Worm (Caenorhabditis elegans) whole organism, L4 larva: ENCODE measurements around the gene F39F10.2.
A peak's percentile ranks its signal among the peaks of the same experiment; 100 is the strongest.

Experiments used
- F44E2.7 ChIP-seq: fragments of 200-800 bp; sonication (Bioruptor generic); IDR thresholded peaks from 2 replicates; pipeline ENCODE4 v2.1.2; 2022; ENCODE audit warnings: missing genetic modification characterization, missing compliant biosample characterization
- T26A8.4 ChIP-seq: fragments of 200-800 bp; sonication (Bioruptor generic); IDR thresholded peaks from 2 replicates; pipeline ENCODE4 v1.3.6; 2022; ENCODE audit warnings: missing genetic modification characterization, missing compliant biosample characterization
- Y48G9A.11 ChIP-seq: fragments of 200-800 bp; sonication (Bioruptor generic); IDR thresholded peaks from 2 replicates; pipeline ENCODE4 v1.3.6; 2022; ENCODE audit warnings: missing genetic modification reagents, missing genetic modification characterization, missing compliant biosample characterization
- ZK546.5 ChIP-seq, 2 experiments: sonication (generic microtip); optimal IDR thresholded peaks; 2 replicates each; lab custom pipeline; 2017; ENCODE audit warnings: missing biosample characterization in 2 of 2, missing genetic modification characterization in 2 of 2
- aha-1 ChIP-seq: fragments of 150-350 bp; peaks from one replicate; lab custom pipeline; 2014; ENCODE audit warnings: missing biosample characterization, missing genetic modification characterization
- aly-2 ChIP-seq: sonication (generic microtip); optimal IDR thresholded peaks from 2 replicates; lab custom pipeline; 2018; ENCODE audit warnings: missing biosample characterization, missing genetic modification characterization
- ama-1 ChIP-seq: fragments of 150-350 bp; optimal IDR thresholded peaks from 2 replicates; lab custom pipeline; 2014; ENCODE audit warnings: inconsistent platforms, mixed read lengths
- arid-1 ChIP-seq: fragments of 200-800 bp; sonication (Bioruptor generic); conservative IDR thresholded peaks from 2 replicates; pipeline ENCODE4 v1.3.6; 2022; ENCODE audit warnings: missing genetic modification reagents, missing genetic modification characterization, missing compliant biosample characterization
- attf-4 ChIP-seq: sonication (generic microtip); optimal IDR thresholded peaks from 3 replicates; lab custom pipeline; 2017; ENCODE audit warnings: missing biosample characterization, missing genetic modification characterization
- ceh-32 ChIP-seq: sonication (generic microtip); optimal IDR thresholded peaks from 2 replicates; lab custom pipeline; 2016; ENCODE audit warnings: mild to moderate bottlenecking, missing genetic modification characterization, missing compliant biosample characterization; ENCODE audit not compliant: poor library complexity
- ceh-44 ChIP-seq: fragments of 200-800 bp; sonication (Bioruptor generic); IDR thresholded peaks from 2 replicates; pipeline ENCODE4 v1.3.6; 2022; ENCODE audit warnings: missing genetic modification reagents, missing genetic modification characterization, missing compliant biosample characterization
- ceh-82 ChIP-seq: sonication (generic microtip); optimal IDR thresholded peaks from 2 replicates; lab custom pipeline; 2017; ENCODE audit warnings: missing biosample characterization, missing genetic modification characterization
- ces-1 ChIP-seq: fragments of 150-350 bp; sonication (generic microtip); optimal IDR thresholded peaks from 4 replicates; lab custom pipeline; 2014; ENCODE audit warnings: missing biosample characterization, missing genetic modification reagents, missing genetic modification characterization
- cey-2 ChIP-seq: sonication (generic microtip); optimal IDR thresholded peaks from 3 replicates; lab custom pipeline; 2017; ENCODE audit warnings: missing genetic modification characterization, mild to moderate bottlenecking, missing compliant biosample characterization, antibody characterized with exemption, borderline replicate concordance; ENCODE audit not compliant: insufficient read depth
- ctbp-1 ChIP-seq: fragments of 200-800 bp; sonication (Bioruptor generic); IDR thresholded peaks from 2 replicates; pipeline ENCODE4 v1.3.6; 2022; ENCODE audit warnings: missing genetic modification reagents, missing genetic modification characterization, missing compliant biosample characterization
- daf-12 ChIP-seq: fragments of 150-350 bp; optimal IDR thresholded peaks from 2 replicates; lab custom pipeline; 2014; ENCODE audit warnings: missing biosample characterization, missing genetic modification reagents, missing genetic modification characterization
- daf-8 ChIP-seq: fragments of 200-800 bp; sonication (Bioruptor generic); IDR thresholded peaks from 2 replicates; pipeline ENCODE4 v1.3.6; 2022; ENCODE audit warnings: missing genetic modification characterization, missing compliant biosample characterization
- dmd-9 ChIP-seq: fragments of 200-800 bp; sonication (Bioruptor generic); IDR thresholded peaks from 2 replicates; pipeline ENCODE4 v1.3.6; 2022; ENCODE audit warnings: missing genetic modification reagents, missing genetic modification characterization, missing compliant biosample characterization
- dpl-1 ChIP-seq: fragments of 150-350 bp; optimal IDR thresholded peaks from 2 replicates; lab custom pipeline; 2014; ENCODE audit warnings: missing biosample characterization, missing genetic modification reagents, missing genetic modification characterization
- duxl-1 ChIP-seq: sonication (generic microtip); optimal IDR thresholded peaks from 2 replicates; lab custom pipeline; 2016; ENCODE audit warnings: mild to moderate bottlenecking, missing genetic modification characterization, moderate library complexity, missing compliant biosample characterization; ENCODE audit not compliant: poor library complexity
- egl-27 ChIP-seq: sonication (generic microtip); optimal IDR thresholded peaks from 3 replicates; lab custom pipeline; 2017; ENCODE audit warnings: missing biosample characterization, missing genetic modification reagents, missing genetic modification characterization
- hif-1 ChIP-seq, 2 experiments: sonication (generic microtip); optimal IDR thresholded peaks; 2 replicates each; lab custom pipeline; 2016 to 2017; ENCODE audit warnings: missing compliant biosample characterization in 2 of 2, missing genetic modification characterization in 2 of 2, missing genetic modification reagents in 2 of 2, missing genotype in 2 of 2, mild to moderate bottlenecking in 1 of 2
- hlh-11 ChIP-seq: fragments of 200-800 bp; sonication (Bioruptor generic); optimal IDR thresholded peaks from 2 replicates; lab custom pipeline; 2018; ENCODE audit warnings: mild to moderate bottlenecking, missing genetic modification characterization, missing compliant biosample characterization
- jun-1 ChIP-seq: fragments of 150-350 bp; optimal IDR thresholded peaks from 2 replicates; lab custom pipeline; 2014; ENCODE audit warnings: missing biosample characterization, missing genetic modification reagents, missing genetic modification characterization
- lin-1 ChIP-seq: fragments of 200-800 bp; sonication (Bioruptor generic); IDR thresholded peaks from 2 replicates; pipeline ENCODE4 v1.3.6; 2022; ENCODE audit warnings: missing genetic modification reagents, missing genetic modification characterization, missing compliant biosample characterization
- lin-15B ChIP-seq: fragments of 150-350 bp; sonication (generic microtip); optimal IDR thresholded peaks from 3 replicates; lab custom pipeline; 2014; ENCODE audit warnings: missing biosample characterization, missing genetic modification characterization
- lin-38 ChIP-seq: fragments of 200-800 bp; sonication (Bioruptor generic); IDR thresholded peaks from 2 replicates; pipeline ENCODE4 v1.3.6; 2022; ENCODE audit warnings: missing genetic modification reagents, missing genetic modification characterization, missing compliant biosample characterization
- lin-39 ChIP-seq: fragments of 150-350 bp; optimal IDR thresholded peaks from 2 replicates; lab custom pipeline; 2014; ENCODE audit warnings: missing biosample characterization, missing genetic modification reagents, missing genetic modification characterization
- madf-5 ChIP-seq, 2 experiments: fragments of 200-800 bp; sonication (Bioruptor generic); IDR thresholded peaks; 2 replicates each; pipeline ENCODE4 v1.3.6; 2022; ENCODE audit warnings: missing compliant biosample characterization in 2 of 2, missing genetic modification characterization in 2 of 2
- madf-9 ChIP-seq: fragments of 200-800 bp; sonication (Bioruptor generic); conservative IDR thresholded peaks from 2 replicates; pipeline ENCODE4 v1.3.6; 2022; ENCODE audit warnings: missing genetic modification reagents, missing genetic modification characterization, missing compliant biosample characterization
- mdt-29 ChIP-seq: fragments of 200-800 bp; sonication (Bioruptor generic); IDR thresholded peaks from 2 replicates; pipeline ENCODE4 v1.3.6; 2022; ENCODE audit warnings: missing genetic modification reagents, missing genetic modification characterization, missing compliant biosample characterization
- mxl-3 ChIP-seq: fragments of 200-800 bp; sonication (Bioruptor generic); optimal IDR thresholded peaks from 2 replicates; lab custom pipeline; 2018; ENCODE audit warnings: mild to moderate bottlenecking, missing genetic modification characterization, missing compliant biosample characterization
- nhr-25 ChIP-seq: sonication (generic microtip); optimal IDR thresholded peaks from 2 replicates; lab custom pipeline; 2017; ENCODE audit warnings: missing genetic modification characterization, mild to moderate bottlenecking, missing compliant biosample characterization, antibody characterized with exemption, moderate library complexity, borderline replicate concordance; ENCODE audit not compliant: insufficient read depth
- nhr-41 ChIP-seq: fragments of 200-800 bp; sonication (Bioruptor generic); IDR thresholded peaks from 2 replicates; pipeline ENCODE4 v1.3.6; 2022; ENCODE audit warnings: missing genetic modification reagents, missing genetic modification characterization, missing compliant biosample characterization
- nhr-42 ChIP-seq: fragments of 200-800 bp; sonication (Bioruptor generic); IDR thresholded peaks from 2 replicates; pipeline ENCODE4 v1.3.6; 2022; ENCODE audit warnings: missing genetic modification characterization, missing compliant biosample characterization
- pha-4 ChIP-seq, 2 experiments: fragments of 150-350 bp in 1 of 2; fragments of 200-800 bp in 1 of 2; sonication (Bioruptor generic) in 1 of 2; IDR thresholded peaks in 1 of 2; optimal IDR thresholded peaks in 1 of 2; 2 replicates each; pipeline versions ENCODE4 v1.3.6 to Lab custom; 2014 to 2022; ENCODE audit warnings: missing genetic modification characterization in 2 of 2, missing genetic modification reagents in 2 of 2, missing biosample characterization in 1 of 2, missing compliant biosample characterization in 1 of 2
- php-3 ChIP-seq: fragments of 200-800 bp; sonication (Bioruptor generic); IDR thresholded peaks from 2 replicates; pipeline ENCODE4 v1.3.6; 2022; ENCODE audit warnings: missing genetic modification reagents, missing genetic modification characterization, missing compliant biosample characterization
- sdz-12 ChIP-seq: fragments of 200-800 bp; sonication (Bioruptor generic); optimal IDR thresholded peaks from 2 replicates; lab custom pipeline; 2018; ENCODE audit warnings: mild to moderate bottlenecking, missing genetic modification characterization, missing compliant biosample characterization
- skn-1 ChIP-seq: fragments of 150-350 bp; optimal IDR thresholded peaks from 2 replicates; lab custom pipeline; 2014; ENCODE audit warnings: missing biosample characterization, missing genetic modification characterization
- snpc-4 ChIP-seq: fragments of 150-350 bp; optimal IDR thresholded peaks from 2 replicates; lab custom pipeline; 2014; ENCODE audit warnings: missing biosample characterization, missing genetic modification characterization
- tra-1 ChIP-seq: fragments of 200-800 bp; sonication (Bioruptor generic); IDR thresholded peaks from 2 replicates; pipeline ENCODE4 v1.3.6; 2022; ENCODE audit warnings: missing genetic modification reagents, missing genetic modification characterization, missing compliant biosample characterization
- unc-39 ChIP-seq: sonication (generic microtip); optimal IDR thresholded peaks from 2 replicates; lab custom pipeline; 2017; ENCODE audit warnings: missing biosample characterization, missing genetic modification characterization
- unc-62 ChIP-seq, 3 experiments: fragments of 150-350 bp in 1 of 3; sonication (generic microtip); optimal IDR thresholded peaks in 2 of 3; peaks in 1 of 3; 1 replicate in 1 of 3; 2 replicates in 2 of 3; lab custom pipeline; 2014 to 2017; ENCODE audit warnings: missing biosample characterization in 3 of 3, missing genetic modification characterization in 3 of 3, missing genetic modification reagents in 3 of 3, missing genotype in 1 of 3
- zip-11 ChIP-seq: fragments of 200-800 bp; sonication (Bioruptor generic); IDR thresholded peaks from 2 replicates; pipeline ENCODE4 v1.3.6; 2022; ENCODE audit warnings: missing genetic modification characterization, missing compliant biosample characterization
- ztf-11 ChIP-seq: fragments of 150-350 bp; optimal IDR thresholded peaks from 2 replicates; lab custom pipeline; 2014; ENCODE audit warnings: missing biosample characterization, missing genetic modification characterization

F39F10.2 gene

DNA sequence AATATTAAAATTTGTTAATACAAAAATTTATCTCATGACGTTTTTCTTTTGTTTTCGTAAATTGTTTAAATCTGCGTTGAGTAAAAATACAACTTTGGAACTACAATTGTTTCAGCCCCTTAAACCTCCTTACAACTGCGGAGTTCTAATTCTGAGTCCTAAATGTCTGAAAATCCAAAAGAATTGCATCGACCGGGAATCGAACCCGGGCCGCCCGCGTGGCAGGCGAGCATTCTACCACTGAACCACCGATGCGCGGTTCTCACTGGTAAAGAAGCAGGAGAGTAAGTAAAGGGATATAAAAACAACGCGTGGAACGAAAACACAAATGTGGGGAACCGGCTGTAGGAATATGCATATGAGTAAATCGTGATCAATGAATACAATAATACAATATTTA, 33.4 kb downstream of the F39F10.2 start (continued):
- no peak for TF ChIP-seq dpl-1 (GFP tag; lab: Kevin White, UChicago)
- TF ChIP-seq tra-1 (GFP tag; lab: Robert Waterston, UW) = no peak
- TF ChIP-seq sdz-12 (GFP tag; lab: Kevin White, UChicago) = no peak
- TF ChIP-seq dmd-9 = peak; percentile 30; the same call in 1 of the 2 replicates
- no peak for TF ChIP-seq attf-4 (tag; lab: Kevin White, UChicago)
- no peak; the same call in 1 of the 2 replicates for TF ChIP-seq arid-1 (GFP tag; lab: Robert Waterston, UW)
- no peak for TF ChIP-seq nhr-25
- peak; percentile 53; the same call in 1 of the 2 replicates for TF ChIP-seq pha-4 (GFP tag; IDR thresholded peaks at IDR 0.05; lab: Robert Waterston, UW)
- no peak for TF ChIP-seq pha-4 (tag; optimal IDR thresholded peaks at IDR 0.05; lab: Kevin White, UChicago)
- TF ChIP-seq skn-1 (tag; lab: Kevin White, UChicago) = no peak
- TF ChIP-seq ctbp-1 (GFP tag; lab: Robert Waterston, UW) = peak; percentile 68; the same call in 1 of the 2 replicates
- TF ChIP-seq daf-12 (tag; lab: Kevin White, UChicago) = no peak
- TF ChIP-seq nhr-42 (GFP tag; lab: Robert Waterston, UW) = no peak
- no peak for TF ChIP-seq ceh-82 (tag; lab: Kevin White, UChicago)
- no peak for TF ChIP-seq aly-2 (tag; lab: Kevin White, UChicago)
- no peak; the same call in 1 of the 2 replicates for TF ChIP-seq madf-9 (GFP tag; lab: Robert Waterston, UW)
- no peak for TF ChIP-seq nhr-41
- no peak for TF ChIP-seq ceh-32 (tag; lab: Kevin White, UChicago)
- TF ChIP-seq, all 104 proteins: peak for 36

DNA sequence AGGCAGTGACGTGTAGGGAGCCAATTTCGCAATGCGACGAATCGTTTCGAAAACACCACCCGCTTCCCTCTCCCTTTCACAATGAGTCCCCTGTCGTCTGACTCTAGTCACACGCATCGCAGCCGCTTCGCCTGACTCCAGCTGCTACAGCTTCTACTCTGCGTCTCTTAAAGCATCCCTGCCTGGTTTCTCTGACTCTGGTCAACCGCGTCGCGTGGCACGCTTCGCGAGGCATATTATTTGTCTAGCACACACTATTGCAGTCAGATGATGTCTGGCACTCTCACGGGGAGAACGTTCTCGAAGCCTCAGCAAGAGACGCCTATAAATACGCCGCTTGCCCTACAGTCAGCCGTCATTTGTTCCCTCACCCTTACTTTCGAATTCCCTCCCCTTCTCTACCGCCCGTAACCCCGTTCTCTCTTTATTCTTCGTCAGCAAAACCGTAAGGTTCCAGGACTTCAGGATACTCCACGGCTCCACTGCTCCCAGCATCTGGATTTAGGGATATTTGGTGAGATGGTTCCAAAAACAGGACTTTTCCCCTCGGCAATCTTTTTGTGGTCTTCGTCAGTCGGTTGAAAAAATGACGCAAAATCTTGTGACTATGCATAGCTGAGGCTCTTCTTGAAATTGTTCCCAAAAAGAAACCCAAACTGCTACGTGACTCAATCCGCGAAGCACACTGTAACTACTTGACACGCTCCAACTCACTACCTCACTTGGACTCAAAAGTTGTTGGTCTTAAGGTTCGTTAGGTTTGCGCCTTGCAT, 35.1 kb downstream of the F39F10.2 start:
- TF ChIP-seq mxl-3 (GFP tag; lab: Kevin White, UChicago) (peak; percentile 82), ZK546.5 (tag; optimal IDR thresholded peaks at IDR 0.05; lab: Kevin White, UChicago) (peak in 1 of 2 experiments; percentile 32), unc-62 (GFP tag; optimal IDR thresholded peaks at IDR 0.05 in 1 of 2; lab: Kevin White, UChicago) (peak; percentile 34 to 100), unc-62 (tag; optimal IDR thresholded peaks at IDR 0.05; lab: Kevin White, UChicago) (no peak), nhr-41 (peak; percentile 16; the same call in 1 of the 2 replicates), php-3 (GFP tag; lab: Robert Waterston, UW) (peak; percentile 90), Y48G9A.11 (GFP tag; lab: Robert Waterston, UW) (no peak), skn-1 (tag; lab: Kevin White, UChicago) (peak; percentile 45), zip-11 (GFP tag; lab: Robert Waterston, UW) (no peak), cey-2 (no peak), ces-1 (GFP tag; lab: Kevin White, UChicago) (no peak), daf-8 (GFP tag; lab: Robert Waterston, UW) (no peak; the same call in 1 of the 2 replicates), duxl-1 (peak; percentile 84), hlh-11 (peak; percentile 100), mdt-29 (GFP tag; lab: Robert Waterston, UW) (peak; percentile 100), aha-1 (peak; percentile 98), sdz-12 (GFP tag; lab: Kevin White, UChicago) (peak; percentile 21), unc-39 (tag; lab: Kevin White, UChicago) (no peak), snpc-4 (peak; percentile 47), ama-1 (lab: Kevin White, UChicago) (peak; percentile 100), F44E2.7 (GFP tag; lab: Robert Waterston, UW) (no peak), lin-39 (tag; lab: Kevin White, UChicago) (peak; percentile 29), madf-5 (GFP tag; IDR thresholded peaks at IDR 0.05; lab: Robert Waterston, UW) (0 out of 4 replicates have a peak, but pooled peaks of 1 of the 2 experiments have one; percentile 29), ctbp-1 (GFP tag; lab: Robert Waterston, UW) (peak; percentile 96), lin-38 (peak; percentile 71), T26A8.4 (GFP tag; lab: Robert Waterston, UW) (peak; percentile 96), ceh-32 (tag; lab: Kevin White, UChicago) (peak; percentile 77), lin-1 (GFP tag; lab: Robert Waterston, UW) (no peak; the same call in 1 of the 2 replicates), jun-1 (tag; lab: Kevin White, UChicago) (peak; percentile 92), lin-15B (tag; lab: Kevin White, UChicago) (no peak), madf-9 (GFP tag; lab: Robert Waterston, UW) (peak; percentile 92), egl-27 (peak; percentile 87), hif-1 (tag; optimal IDR thresholded peaks at IDR 0.05; lab: Kevin White, UChicago) (peak; percentile 79 to 94), ceh-44 (GFP tag; lab: Robert Waterston, UW) (no peak), ztf-11 (tag; lab: Kevin White, UChicago) (no peak)
